Worm (Caenorhabditis elegans) whole organism, L1 larva: ENCODE data around the gene brap-2.

Experiments used
- alr-1 ChIP-seq: fragments of 200-800 bp; sonication (Bioruptor generic); optimal IDR thresholded peaks from 2 replicates; lab custom pipeline; 2018; ENCODE audit warnings: borderline replicate concordance, mild to moderate bottlenecking, missing genetic modification characterization, missing compliant biosample characterization
- ama-1 ChIP-seq: fragments of 150-350 bp; optimal IDR thresholded peaks from 2 replicates; lab custom pipeline; 2014
- ceh-90 ChIP-seq: sonication (generic microtip); optimal IDR thresholded peaks from 2 replicates; lab custom pipeline; 2016; ENCODE audit warnings: missing genetic modification characterization, missing compliant biosample characterization
- dpl-1 ChIP-seq, 3 experiments: fragments of 150-350 bp in 2 of 3; sonication (generic microtip) in 1 of 3; optimal IDR thresholded peaks; 2 replicates each; lab custom pipeline; 2014 to 2017; ENCODE audit warnings: missing biosample characterization in 3 of 3, missing genetic modification characterization in 3 of 3, missing genetic modification reagents in 3 of 3
- lin-35 ChIP-seq, 2 experiments: fragments of 150-350 bp; optimal IDR thresholded peaks; 2 replicates each; lab custom pipeline; 2014; ENCODE audit warnings: missing biosample characterization in 2 of 2, missing genetic modification characterization in 2 of 2, missing genetic modification reagents in 2 of 2
- lsy-2 ChIP-seq, 2 experiments: fragments of 150-350 bp; optimal IDR thresholded peaks; 2 replicates each; lab custom pipeline; 2014; ENCODE audit warnings: missing biosample characterization in 2 of 2, missing genetic modification characterization in 2 of 2
- nhr-12 ChIP-seq: sonication (generic microtip); optimal IDR thresholded peaks from 2 replicates; lab custom pipeline; 2017; ENCODE audit warnings: missing biosample characterization, missing genetic modification characterization
- nhr-28 ChIP-seq: fragments of 150-350 bp; optimal IDR thresholded peaks from 2 replicates; lab custom pipeline; 2014; ENCODE audit warnings: missing biosample characterization, missing genetic modification characterization
- nhr-76 ChIP-seq: sonication (generic microtip); optimal IDR thresholded peaks from 2 replicates; lab custom pipeline; 2017; ENCODE audit warnings: missing biosample characterization, missing genetic modification characterization
- unc-130 ChIP-seq: fragments of 150-350 bp; optimal IDR thresholded peaks from 2 replicates; lab custom pipeline; 2017; ENCODE audit warnings: missing biosample characterization, missing genetic modification characterization, inconsistent platforms

- TF ChIP-seq unc-130 (tag; lab: Kevin White, UChicago) (no peak), dpl-1 (GFP tag; optimal IDR thresholded peaks at IDR 0.05; lab: Kevin White, UChicago) (no peak), ama-1 (lab: Kevin White, UChicago) (no peak), ceh-90 (tag; lab: Kevin White, UChicago) (no peak), lsy-2 (tag; optimal IDR thresholded peaks at IDR 0.05; lab: Kevin White, UChicago) (no peak), lin-35 (GFP tag; optimal IDR thresholded peaks at IDR 0.05; lab: Kevin White, UChicago) (no peak), nhr-76 (tag; lab: Kevin White, UChicago) (no peak), nhr-12 (no peak), nhr-28 (tag; lab: Kevin White, UChicago) (no peak), alr-1 (no peak)
Observed at ce11 chrII:5416204-5416764, 23.3 kb upstream of the brap-2 start, which contains the start of gene EEED8.2.
